Worm (Caenorhabditis elegans) whole organism, early embryonic: ENCODE results near the gene srh-33.

Experiments
- B0310.2 ChIP-seq: sonication (generic microtip); optimal IDR thresholded peaks from 2 replicates; lab custom pipeline; 2016; ENCODE audit warnings: mild to moderate bottlenecking, missing genetic modification characterization, missing compliant biosample characterization
- F13C5.2 ChIP-seq: sonication (generic microtip); optimal IDR thresholded peaks from 2 replicates; lab custom pipeline; 2017; ENCODE audit warnings: mild to moderate bottlenecking, missing genetic modification characterization, inconsistent platforms, missing compliant biosample characterization
- aly-1 ChIP-seq: sonication (generic microtip); optimal IDR thresholded peaks from 2 replicates; lab custom pipeline; 2016; ENCODE audit warnings: missing genetic modification characterization, missing compliant biosample characterization
- ama-1 ChIP-seq: fragments of 150-350 bp; optimal IDR thresholded peaks from 2 replicates; lab custom pipeline; 2014
- ceh-13 ChIP-seq: fragments of 200-800 bp; sonication (Bioruptor generic); optimal IDR thresholded peaks from 2 replicates; lab custom pipeline; 2018; ENCODE audit warnings: mild to moderate bottlenecking, missing genetic modification characterization, missing compliant biosample characterization
- ets-7 ChIP-seq: sonication (generic microtip); optimal IDR thresholded peaks from 2 replicates; lab custom pipeline; 2016; ENCODE audit warnings: missing genotype, missing genetic modification characterization, missing compliant biosample characterization
- flt-1 ChIP-seq: fragments of 200-800 bp; sonication (Bioruptor generic); IDR thresholded peaks from 2 replicates; pipeline ENCODE4 v1.3.6; 2022; ENCODE audit warnings: missing genetic modification characterization, missing compliant biosample characterization
- hmbx-1 ChIP-seq: sonication (generic microtip); optimal IDR thresholded peaks from 2 replicates; lab custom pipeline; 2016; ENCODE audit warnings: mild to moderate bottlenecking, missing genetic modification characterization, missing compliant biosample characterization
- hmg-4 ChIP-seq: fragments of 200-800 bp; sonication (Bioruptor generic); optimal IDR thresholded peaks from 2 replicates; lab custom pipeline; 2018; ENCODE audit warnings: mild to moderate bottlenecking, missing genetic modification characterization, missing compliant biosample characterization
- hnd-1 ChIP-seq: sonication (generic microtip); optimal IDR thresholded peaks from 2 replicates; lab custom pipeline; 2016; ENCODE audit warnings: missing genetic modification characterization, missing compliant biosample characterization
- pes-1 ChIP-seq: fragments of 200-800 bp; sonication (Bioruptor generic); IDR thresholded peaks from 2 replicates; pipeline ENCODE4 v1.3.6; 2022; ENCODE audit warnings: missing genetic modification reagents, missing genetic modification characterization, missing compliant biosample characterization
- sea-1 ChIP-seq: fragments of 200-800 bp; sonication (Bioruptor generic); conservative IDR thresholded peaks from 2 replicates; pipeline ENCODE4 v1.3.6; 2022; ENCODE audit warnings: missing genetic modification characterization, missing compliant biosample characterization
- tbx-11 ChIP-seq: fragments of 200-800 bp; sonication (Bioruptor generic); IDR thresholded peaks from 2 replicates; pipeline ENCODE4 v1.3.6; 2022; ENCODE audit warnings: missing genetic modification characterization, missing compliant biosample characterization
- tra-4 ChIP-seq: sonication (generic microtip); optimal IDR thresholded peaks from 2 replicates; lab custom pipeline; 2017; ENCODE audit warnings: missing genetic modification characterization, missing compliant biosample characterization

The srh-33 gene

DNA sequence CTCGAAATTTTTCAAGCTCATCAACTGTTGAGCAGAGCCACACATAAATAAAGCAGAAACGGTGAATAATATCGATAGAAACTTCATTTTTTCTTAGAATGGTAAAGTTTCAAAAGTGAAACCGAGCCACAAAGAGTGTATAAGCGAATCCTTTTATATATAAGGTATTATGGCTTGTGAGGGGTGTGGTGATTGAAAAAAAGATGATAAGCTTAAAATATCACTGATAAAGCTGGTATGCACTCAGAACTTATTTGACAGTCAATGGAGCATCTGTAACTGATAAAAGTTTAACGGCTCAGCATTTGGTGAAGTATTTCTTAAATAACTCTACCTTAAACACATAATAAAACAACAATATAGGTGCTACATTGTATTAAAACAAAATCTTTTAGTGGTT lies 28.5 kb downstream of the srh-33 start, which contains the start of gene dod-19:
Gene dod-19, minus strand, starts transcription at position 130 of the 400 bp plus-strand sequence.
- no peak for TF ChIP-seq tbx-11 (GFP tag; lab: Robert Waterston, UW)
- no peak for TF ChIP-seq aly-1
- TF ChIP-seq B0310.2 (tag; lab: Kevin White, UChicago), result no peak

DNA sequence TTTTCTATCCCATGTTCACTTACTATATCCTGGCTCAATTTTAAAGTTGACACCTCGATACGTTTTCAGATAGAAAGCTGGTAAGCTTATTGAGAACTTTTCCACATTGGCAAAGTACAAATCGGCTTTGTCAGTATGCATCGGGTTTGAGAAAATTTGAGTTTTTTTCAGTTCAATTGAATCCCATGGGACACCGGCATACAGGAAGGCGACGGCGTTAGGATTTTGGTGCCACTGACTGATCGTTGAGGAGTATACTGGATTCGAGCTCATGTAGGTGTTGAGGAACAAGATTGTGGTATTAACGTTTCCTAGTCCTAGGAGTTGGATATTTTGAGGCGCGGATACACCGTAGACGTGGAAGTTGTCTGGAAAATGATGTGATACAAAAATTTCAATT lies 30.3 kb downstream of the srh-33 start:
- TF ChIP-seq tra-4 (tag; lab: Kevin White, UChicago) (no peak), aly-1 (no peak), pes-1 (GFP tag; lab: Robert Waterston, UW) (no peak), ama-1 (lab: Kevin White, UChicago) (no peak), flt-1 (GFP tag; lab: Robert Waterston, UW) (no peak)

DNA sequence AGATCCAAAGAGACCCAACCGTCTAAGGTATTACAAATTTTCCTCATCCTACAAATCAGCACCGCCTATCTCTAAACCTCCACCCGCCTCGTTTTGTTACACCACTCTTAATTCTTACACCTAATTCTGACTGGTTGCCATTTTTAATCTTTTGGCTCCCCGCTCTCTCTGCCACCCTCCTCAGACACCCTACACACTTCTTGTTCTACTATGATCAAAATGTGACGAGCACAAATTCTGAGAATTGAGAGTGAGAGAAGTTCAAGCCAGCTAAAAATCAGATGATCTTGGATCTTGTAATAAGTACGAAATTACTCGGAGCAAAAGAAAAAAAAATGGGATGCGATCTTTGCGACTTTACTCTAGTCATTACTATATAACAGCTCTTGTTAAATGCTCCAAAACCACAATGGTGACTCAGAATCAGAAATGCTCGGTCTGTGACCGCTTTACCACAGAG lies 38.9 kb downstream of the srh-33 start, which contains the start of gene nhr-252:
Gene nhr-252, plus strand, starts transcription at position 410 of the 460 bp plus-strand sequence.
- TF ChIP-seq pes-1 (GFP tag; lab: Robert Waterston, UW) (no peak), ets-7 (no peak), hmg-4 (GFP tag; lab: Kevin White, UChicago) (no peak), tra-4 (tag; lab: Kevin White, UChicago) (no peak), hnd-1 (tag; lab: Kevin White, UChicago) (no peak)

DNA sequence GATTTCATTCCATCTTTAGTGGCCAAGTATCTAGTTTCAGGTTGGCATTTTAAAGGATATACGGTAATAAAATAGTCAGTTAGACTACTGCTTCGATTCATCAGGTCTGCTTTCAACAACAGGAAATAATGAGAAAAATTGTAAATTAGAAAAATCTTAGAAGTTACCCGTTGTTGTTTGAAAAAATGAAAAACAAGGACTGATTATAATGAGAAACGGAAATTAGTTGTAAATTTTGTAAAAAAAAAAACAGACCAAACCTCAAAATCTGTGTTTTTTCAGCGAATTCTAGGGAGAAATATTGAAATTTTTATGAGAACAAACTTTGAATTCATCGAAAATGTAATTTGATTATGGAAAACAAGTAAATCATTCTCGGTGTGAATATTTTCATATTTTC lies 40.1 kb downstream of the srh-33 start, which contains the start of gene srh-62:
Gene srh-62, minus strand, starts transcription at position 101 of the 400 bp plus-strand sequence.
- no peak for TF ChIP-seq hmg-4 (GFP tag; lab: Kevin White, UChicago)
- TF ChIP-seq ama-1 (lab: Kevin White, UChicago), result no peak
- TF ChIP-seq sea-1, result no peak
- TF ChIP-seq F13C5.2 (tag; lab: Kevin White, UChicago), result no peak
- no peak for TF ChIP-seq flt-1 (GFP tag; lab: Robert Waterston, UW)

DNA sequence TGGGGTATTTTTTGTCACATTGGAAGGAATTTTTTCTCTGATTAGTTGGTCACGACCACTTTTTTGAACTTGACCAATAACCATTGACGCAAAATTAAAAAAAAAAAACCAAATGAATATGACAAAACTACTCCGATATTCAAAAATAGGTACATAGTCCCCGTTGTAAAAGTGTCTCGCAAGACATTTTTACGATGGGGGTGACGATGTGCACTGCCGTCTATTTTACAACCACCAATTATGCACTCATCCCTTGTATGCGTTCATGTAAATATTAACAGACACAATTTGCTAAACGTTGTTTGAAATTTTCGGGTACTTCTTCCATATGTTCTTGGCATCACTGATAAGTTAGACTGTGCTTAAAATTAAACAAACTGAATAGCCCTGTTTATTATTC lies 43.4 kb downstream of the srh-33 start, which contains the start of gene scl-27:
Gene scl-27, plus strand, starts transcription at position 301 of the 400 bp plus-strand sequence.
- TF ChIP-seq F13C5.2 (tag; lab: Kevin White, UChicago) (no peak), aly-1 (no peak), B0310.2 (tag; lab: Kevin White, UChicago) (no peak), tbx-11 (GFP tag; lab: Robert Waterston, UW) (no peak), sea-1 (no peak), tra-4 (tag; lab: Kevin White, UChicago) (no peak), ets-7 (no peak), ceh-13 (GFP tag; lab: Kevin White, UChicago) (no peak)

DNA sequence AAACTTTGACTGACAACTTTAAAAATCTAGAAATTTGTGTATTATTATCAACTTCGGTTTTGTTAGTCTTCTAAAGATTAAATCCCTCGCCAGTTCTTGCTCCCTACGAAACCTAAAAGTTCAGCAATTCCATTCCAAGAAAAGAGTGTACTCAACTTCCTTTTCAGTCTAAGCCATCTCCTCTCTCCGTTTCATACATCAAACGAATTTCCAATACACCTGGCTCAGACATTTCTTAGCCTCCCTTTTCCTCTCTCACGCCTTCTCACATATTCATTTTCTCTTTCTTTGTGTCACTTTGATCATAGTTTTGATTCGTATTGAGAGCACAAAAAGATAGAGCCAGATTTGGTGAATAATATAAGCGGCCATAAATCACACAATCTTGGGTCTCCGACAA lies 46.8 kb downstream of the srh-33 start, which contains the start of gene nhr-253:
Gene nhr-253, plus strand, starts transcription at position 285 of the 400 bp plus-strand sequence.
- no peak for TF ChIP-seq F13C5.2 (tag; lab: Kevin White, UChicago)
- TF ChIP-seq ama-1 (lab: Kevin White, UChicago), result no peak
- TF ChIP-seq tra-4 (tag; lab: Kevin White, UChicago), result no peak
- TF ChIP-seq sea-1, result no peak
- no peak for TF ChIP-seq hmg-4 (GFP tag; lab: Kevin White, UChicago)
- TF ChIP-seq hmbx-1 (tag; lab: Kevin White, UChicago), result no peak
- TF ChIP-seq B0310.2 (tag; lab: Kevin White, UChicago), result no peak
- TF ChIP-seq tbx-11 (GFP tag; lab: Robert Waterston, UW), result no peak
- no peak for TF ChIP-seq pes-1 (GFP tag; lab: Robert Waterston, UW)
- no peak for TF ChIP-seq ets-7

DNA sequence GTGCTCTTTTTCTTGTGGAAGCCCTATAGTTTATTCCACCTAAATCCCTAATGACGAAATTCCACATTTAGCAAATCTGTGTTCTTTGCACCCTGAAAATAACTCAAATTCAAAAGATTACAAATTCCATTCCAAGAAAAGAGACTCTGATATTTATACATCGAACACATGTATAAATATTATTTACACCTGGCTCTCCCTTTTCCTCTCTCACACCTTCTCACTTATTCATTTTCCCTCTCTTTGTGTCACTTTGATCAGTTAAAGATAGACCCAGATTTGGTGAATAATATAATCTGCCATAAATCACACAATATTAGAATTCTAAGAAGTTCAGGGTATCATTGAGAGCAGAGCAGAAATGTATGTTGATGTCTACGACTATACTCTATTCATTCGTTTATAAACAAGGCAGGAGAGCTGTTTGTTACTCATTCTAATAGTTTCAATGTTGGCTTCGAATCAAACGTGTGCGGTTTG lies 50.9 kb downstream of the srh-33 start, which contains the start of gene nhr-254:
Gene nhr-254, plus strand, starts transcription at position 430 of the 480 bp plus-strand sequence.
- no peak for TF ChIP-seq ama-1 (lab: Kevin White, UChicago)
